Fruit fly (Drosophila melanogaster): Measurements from ENCODE around the gene CG13138.

Gene CG13138

dm6 chr2L:10294798-10295669 lies 6.8 kb downstream of the CG13138 start, which contains the start of gene Hand:
Gene Hand, minus strand, starts transcription at chr2L:10295385.
- no peak for TF ChIP-seq CG17801 (GFP tag; optimal IDR thresholded peaks at IDR 0.05; ENCODE audit: partially characterized antibody)

- peak; percentile 65 for TF ChIP-seq CG17801 (GFP tag; optimal IDR thresholded peaks at IDR 0.05; ENCODE audit: partially characterized antibody)
These were observed 9.7 kb downstream of the CG13138 start, which contains the start of gene Ufd4 for dm6 chr2L:10292066-10292560. Gene Ufd4, minus strand, starts transcription at chr2L:10292365.

- no peak for TF ChIP-seq CG17801 (GFP tag; optimal IDR thresholded peaks at IDR 0.05; ENCODE audit: partially characterized antibody)
These were observed 10.5 kb downstream of the CG13138 start for dm6 chr2L:10291276-10291675.

dm6 chr2L:10280772-10281171 lies 21.0 kb downstream of the CG13138 start, which contains the start of gene CG34043:
Gene CG34043, minus strand, starts transcription at chr2L:10280872.
- TF ChIP-seq CG17801 (GFP tag; optimal IDR thresholded peaks at IDR 0.05; ENCODE audit: partially characterized antibody) = no peak

- peak; percentile 26 for TF ChIP-seq CG17801 (GFP tag; optimal IDR thresholded peaks at IDR 0.05; ENCODE audit: partially characterized antibody)
These were observed 23.2 kb downstream of the CG13138 start, which contains the start of gene Utx for dm6 chr2L:10278658-10279057. Gene Utx, minus strand, starts transcription at chr2L:10278811.

- TF ChIP-seq CG17801 (GFP tag; optimal IDR thresholded peaks at IDR 0.05; ENCODE audit: partially characterized antibody) = peak; percentile 37
These were observed 24.5 kb downstream of the CG13138 start for dm6 chr2L:10277362-10277761.

- TF ChIP-seq CG17801 (GFP tag; optimal IDR thresholded peaks at IDR 0.05; ENCODE audit: partially characterized antibody) = no peak
These were observed 25.0 kb downstream of the CG13138 start for dm6 chr2L:10276846-10277245.

dm6 chr2L:10276436-10276835 lies 25.4 kb downstream of the CG13138 start:
- TF ChIP-seq CG17801 (GFP tag; optimal IDR thresholded peaks at IDR 0.05; ENCODE audit: partially characterized antibody) = peak; percentile 79

dm6 chr2L:10272224-10272623 lies 29.6 kb downstream of the CG13138 start, which contains the start of gene trk:
Gene trk, minus strand, starts transcription at chr2L:10272324.
- TF ChIP-seq CG17801 (GFP tag; optimal IDR thresholded peaks at IDR 0.05; ENCODE audit: partially characterized antibody) = peak; percentile 34

dm6 chr2L:10269854-10270253 lies 32.0 kb downstream of the CG13138 start, which contains the start of gene Mulk:
Gene Mulk, plus strand, starts transcription at chr2L:10270051.
- TF ChIP-seq CG17801 (GFP tag; optimal IDR thresholded peaks at IDR 0.05; ENCODE audit: partially characterized antibody) = no peak

dm6 chr2L:10268688-10269087 lies 33.1 kb downstream of the CG13138 start, which contains the start of gene CG4957:
Gene CG4957, plus strand, starts transcription at chr2L:10268872.
- TF ChIP-seq CG17801 (GFP tag; optimal IDR thresholded peaks at IDR 0.05; ENCODE audit: partially characterized antibody) = no peak

- TF ChIP-seq CG17801 (GFP tag; optimal IDR thresholded peaks at IDR 0.05; ENCODE audit: partially characterized antibody) = no peak
These were observed 35.3 kb downstream of the CG13138 start, which contains the start of gene CG4953 for dm6 chr2L:10266511-10266910. Gene CG4953, plus strand, starts transcription at chr2L:10266703.

dm6 chr2L:10265129-10265528 lies 36.7 kb downstream of the CG13138 start, which contains the start of gene Mob3:
Gene Mob3, plus strand, starts transcription at chr2L:10265336.
- peak; percentile 21 for TF ChIP-seq CG17801 (GFP tag; optimal IDR thresholded peaks at IDR 0.05; ENCODE audit: partially characterized antibody)

dm6 chr2L:10263830-10264634 lies 37.8 kb downstream of the CG13138 start, which contains the start of gene REPTOR-BP:
Gene REPTOR-BP, plus strand, starts transcription at chr2L:10264125.
- TF ChIP-seq CG17801 (GFP tag; optimal IDR thresholded peaks at IDR 0.05; ENCODE audit: partially characterized antibody) = no peak

dm6 chr2L:10263343-10263744 lies 38.5 kb downstream of the CG13138 start, which contains the start of gene Rsf1:
Gene Rsf1, minus strand, starts transcription at chr2L:10263554.
- no peak for TF ChIP-seq CG17801 (GFP tag; optimal IDR thresholded peaks at IDR 0.05; ENCODE audit: partially characterized antibody)

Measured in ovary, adult (tissue).